Fruit fly (Drosophila melanogaster) whole organism, embryonic: Measurements from ENCODE around the gene Helz.

ENCODE experiments used
- Adf1 ChIP-seq: fragments of 200-800 bp; sonication (Bioruptor generic); IDR thresholded peaks from 2 replicates; pipeline ENCODE4 v1.3.6; 2022; ENCODE audit warnings: missing biosample characterization, missing genetic modification characterization
- Aef1 ChIP-seq: fragments of 200-800 bp; sonication (Bioruptor generic); IDR thresholded peaks from 3 replicates; pipeline ENCODE4 v1.3.6; 2022; ENCODE audit warnings: missing biosample characterization, missing genetic modification characterization
- C15 ChIP-seq: fragments of 200-800 bp; sonication (Bioruptor generic); IDR thresholded peaks from 3 replicates; pipeline ENCODE4 v1.3.6; 2022; ENCODE audit warnings: missing biosample characterization, missing genetic modification characterization
- CG10959 ChIP-seq: fragments of 200-800 bp; sonication (Bioruptor generic); IDR thresholded peaks from 2 replicates; pipeline ENCODE4 v1.3.6; 2022; ENCODE audit warnings: missing biosample characterization, missing genetic modification characterization
- CG11695 ChIP-seq: fragments of 200-800 bp; sonication (Bioruptor generic); IDR thresholded peaks from 3 replicates; pipeline ENCODE4 v1.3.6; 2022; ENCODE audit warnings: missing biosample characterization, missing genetic modification characterization
- CG13894 ChIP-seq: fragments of 200-800 bp; sonication (Bioruptor generic); optimal IDR thresholded peaks from 3 replicates; lab custom pipeline; 2018; ENCODE audit warnings: missing biosample characterization, mild to moderate bottlenecking, missing genetic modification characterization, moderate library complexity
- CG18011 ChIP-seq: fragments of 200-800 bp; sonication (Bioruptor generic); optimal IDR thresholded peaks from 2 replicates; lab custom pipeline; 2017; ENCODE audit warnings: missing biosample characterization, missing genetic modification characterization, mild to moderate bottlenecking, moderate library complexity, missing genotype
- CG2889 ChIP-seq: fragments of 200-800 bp; sonication (Bioruptor generic); IDR thresholded peaks from 3 replicates; pipeline ENCODE4 v1.3.6; 2022; ENCODE audit warnings: missing biosample characterization, missing genetic modification characterization
- CG31441 ChIP-seq: fragments of 200-800 bp; sonication (Bioruptor generic); IDR thresholded peaks from 2 replicates; pipeline ENCODE4 v1.3.6; 2022; ENCODE audit warnings: missing biosample characterization, missing genetic modification characterization
- CG32767 ChIP-seq: fragments of 200-800 bp; sonication (Bioruptor generic); IDR thresholded peaks from 2 replicates; pipeline ENCODE4 v1.3.6; 2022; ENCODE audit warnings: missing biosample characterization, missing genetic modification characterization
- CG34224 ChIP-seq: fragments of 200-800 bp; sonication (Bioruptor generic); IDR thresholded peaks from 3 replicates; pipeline ENCODE4 v1.3.6; 2022; ENCODE audit warnings: missing biosample characterization, missing genetic modification characterization; ENCODE audit not compliant: partially characterized antibody
- CG34376 ChIP-seq: fragments of 200-800 bp; sonication (Bioruptor generic); optimal IDR thresholded peaks from 2 replicates; lab custom pipeline; 2018; ENCODE audit warnings: missing biosample characterization, mild to moderate bottlenecking, missing genetic modification characterization
- CG34422 ChIP-seq: fragments of 200-800 bp; sonication (Bioruptor generic); IDR thresholded peaks from 3 replicates; pipeline ENCODE4 v1.3.6; 2022; ENCODE audit warnings: missing biosample characterization, missing genetic modification characterization
- CG6654 ChIP-seq: fragments of 200-800 bp; sonication (Bioruptor generic); optimal IDR thresholded peaks from 2 replicates; lab custom pipeline; 2017; ENCODE audit warnings: missing biosample characterization, mild to moderate bottlenecking, missing genetic modification characterization
- CG8281 ChIP-seq: fragments of 200-800 bp; sonication (Bioruptor generic); optimal IDR thresholded peaks from 2 replicates; lab custom pipeline; 2018; ENCODE audit warnings: missing biosample characterization, mild to moderate bottlenecking, missing genetic modification characterization, moderate library complexity
- CG9437 ChIP-seq: fragments of 200-800 bp; sonication (Bioruptor generic); optimal IDR thresholded peaks from 2 replicates; lab custom pipeline; 2018; ENCODE audit warnings: missing biosample characterization, mild to moderate bottlenecking, missing genetic modification characterization
- Dll ChIP-seq: fragments of 200-800 bp; sonication (Bioruptor generic); IDR thresholded peaks from 4 replicates; pipeline ENCODE4 v1.3.6; 2022; ENCODE audit warnings: missing biosample characterization, missing genetic modification characterization; ENCODE audit not compliant: partially characterized antibody
- Doc2 ChIP-seq: fragments of 200-800 bp; sonication (Bioruptor generic); IDR thresholded peaks from 2 replicates; pipeline ENCODE4 v1.3.6; 2022; ENCODE audit warnings: missing biosample characterization, missing genetic modification characterization
- Fer3 ChIP-seq: fragments of 200-800 bp; sonication (Bioruptor generic); optimal IDR thresholded peaks from 2 replicates; lab custom pipeline; 2018; ENCODE audit warnings: missing biosample characterization, mild to moderate bottlenecking, missing genetic modification characterization, moderate library complexity
- HHEX ChIP-seq: fragments of 200-800 bp; sonication (Bioruptor generic); optimal IDR thresholded peaks from 3 replicates; lab custom pipeline; 2017; ENCODE audit warnings: missing biosample characterization, mild to moderate bottlenecking, missing genetic modification characterization, missing genetic modification reagents
- HmgZ ChIP-seq: fragments of 200-800 bp; sonication (Bioruptor generic); optimal IDR thresholded peaks from 2 replicates; lab custom pipeline; 2018; ENCODE audit warnings: missing biosample characterization, mild to moderate bottlenecking, missing genetic modification characterization
- Lhr ChIP-seq: fragments of 200-800 bp; sonication (Bioruptor generic); optimal IDR thresholded peaks from 3 replicates; lab custom pipeline; 2017; ENCODE audit warnings: mild to moderate bottlenecking, missing biosample characterization, missing genetic modification reagents, missing genetic modification characterization
- Max ChIP-seq: fragments of 200-800 bp; sonication (Bioruptor generic); optimal IDR thresholded peaks from 2 replicates; lab custom pipeline; 2016; ENCODE audit warnings: missing biosample characterization, mild to moderate bottlenecking, missing genetic modification characterization
- NK7.1 ChIP-seq: fragments of 200-800 bp; sonication (Bioruptor generic); optimal IDR thresholded peaks from 3 replicates; lab custom pipeline; 2016; ENCODE audit warnings: missing biosample characterization, missing genetic modification characterization
- Nf-YA ChIP-seq: fragments of 200-800 bp; sonication (Bioruptor generic); IDR thresholded peaks from 2 replicates; pipeline ENCODE4 v1.3.6; 2022; ENCODE audit warnings: missing biosample characterization, missing genetic modification characterization
- Rx ChIP-seq: fragments of 200-800 bp; sonication (Bioruptor generic); IDR thresholded peaks from 2 replicates; pipeline ENCODE4 v1.3.6; 2022; ENCODE audit warnings: missing biosample characterization, missing genetic modification characterization
- Trl ChIP-seq, 3 experiments: fragments of >200 bp in 2 of 3; fragments of 200-800 bp in 1 of 3; sonication (Bioruptor generic) in 1 of 3; optimal IDR thresholded peaks; 2 replicates in 1 of 3; 3 replicates in 2 of 3; lab custom pipeline; 2016 to 2017; ENCODE audit warnings: missing biosample characterization in 1 of 3, missing genetic modification characterization in 1 of 3
- aop ChIP-seq: fragments of 200-800 bp; sonication (Bioruptor generic); IDR thresholded peaks from 2 replicates; pipeline ENCODE4 v1.3.6; 2022; ENCODE audit warnings: missing biosample characterization, missing genetic modification characterization
- btn ChIP-seq: fragments of 200-800 bp; sonication (Bioruptor generic); optimal IDR thresholded peaks from 2 replicates; lab custom pipeline; 2016; ENCODE audit warnings: missing biosample characterization, missing genetic modification characterization
- corto ChIP-seq: fragments of 200-800 bp; sonication (Bioruptor generic); optimal IDR thresholded peaks from 2 replicates; lab custom pipeline; 2016; ENCODE audit warnings: missing biosample characterization, mild to moderate bottlenecking, missing genetic modification characterization, moderate library complexity
- crc ChIP-seq: fragments of 200-800 bp; sonication (Bioruptor generic); optimal IDR thresholded peaks from 2 replicates; lab custom pipeline; 2016; ENCODE audit warnings: missing biosample characterization, missing genetic modification characterization
- crol ChIP-seq: fragments of 200-800 bp; sonication (Bioruptor generic); IDR thresholded peaks from 2 replicates; pipeline ENCODE4 v1.3.6; 2022; ENCODE audit warnings: missing biosample characterization, missing genetic modification characterization
- emc ChIP-seq: fragments of 200-800 bp; sonication (Bioruptor generic); optimal IDR thresholded peaks from 2 replicates; lab custom pipeline; 2016; ENCODE audit warnings: missing biosample characterization, missing genetic modification characterization
- gfzf ChIP-seq: fragments of 200-800 bp; sonication (Bioruptor generic); optimal IDR thresholded peaks from 2 replicates; lab custom pipeline; 2016; ENCODE audit warnings: missing biosample characterization, mild to moderate bottlenecking, missing genetic modification characterization, moderate library complexity
- gro ChIP-seq: fragments of 200-800 bp; sonication (Bioruptor generic); optimal IDR thresholded peaks from 2 replicates; lab custom pipeline; 2016; ENCODE audit warnings: missing biosample characterization, missing genetic modification characterization
- gsb-n ChIP-seq: fragments of 200-800 bp; sonication (Bioruptor generic); optimal IDR thresholded peaks from 3 replicates; lab custom pipeline; 2018; ENCODE audit warnings: missing biosample characterization, mild to moderate bottlenecking, missing genetic modification characterization
- her ChIP-seq: fragments of 200-800 bp; sonication (Bioruptor generic); optimal IDR thresholded peaks from 2 replicates; lab custom pipeline; 2016; ENCODE audit warnings: missing biosample characterization, missing genetic modification characterization
- inv ChIP-seq: fragments of 200-800 bp; sonication (Bioruptor generic); IDR thresholded peaks from 2 replicates; pipeline ENCODE4 v1.3.6; 2022; ENCODE audit warnings: missing biosample characterization, missing genetic modification characterization; ENCODE audit not compliant: partially characterized antibody
- knrl ChIP-seq: fragments of 200-800 bp; sonication (Bioruptor generic); IDR thresholded peaks from 3 replicates; pipeline ENCODE4 v1.3.6; 2022; ENCODE audit warnings: missing biosample characterization, missing genetic modification characterization; ENCODE audit not compliant: partially characterized antibody
- mirr ChIP-seq: fragments of 200-800 bp; sonication (Bioruptor generic); optimal IDR thresholded peaks from 3 replicates; lab custom pipeline; 2018; ENCODE audit warnings: missing biosample characterization, mild to moderate bottlenecking, missing genetic modification characterization
- pho ChIP-seq: fragments of 200-800 bp; sonication (Bioruptor generic); optimal IDR thresholded peaks from 2 replicates; lab custom pipeline; 2016; ENCODE audit warnings: missing biosample characterization, missing genetic modification characterization
- repo ChIP-seq: fragments of 200-800 bp; sonication (Bioruptor generic); optimal IDR thresholded peaks from 2 replicates; lab custom pipeline; 2016; ENCODE audit warnings: missing biosample characterization, missing genetic modification characterization
- sens-2 ChIP-seq: fragments of 200-800 bp; sonication (Bioruptor generic); IDR thresholded peaks from 2 replicates; pipeline ENCODE4 v1.3.6; 2022; ENCODE audit warnings: missing biosample characterization, missing genetic modification characterization
- so ChIP-seq: fragments of 200-800 bp; sonication (Bioruptor generic); IDR thresholded peaks from 3 replicates; pipeline ENCODE4 v1.3.6; 2022; ENCODE audit warnings: missing biosample characterization, missing genetic modification characterization
- tap ChIP-seq: fragments of 200-800 bp; optimal IDR thresholded peaks from 3 replicates; lab custom pipeline; 2019; ENCODE audit warnings: missing biosample characterization, mild to moderate bottlenecking, missing genetic modification characterization, moderate library complexity
- tll ChIP-seq, 2 experiments: fragments of 200-800 bp in 1 of 2; fragments of >200 bp in 1 of 2; sonication (Bioruptor generic) in 1 of 2; optimal IDR thresholded peaks; 2 replicates each; lab custom pipeline; 2017 to 2019; ENCODE audit warnings: missing biosample characterization in 2 of 2, missing genetic modification characterization in 2 of 2, mild to moderate bottlenecking in 1 of 2, moderate library complexity in 1 of 2
- unc-4 ChIP-seq: fragments of 200-800 bp; sonication (Bioruptor generic); IDR thresholded peaks from 2 replicates; pipeline ENCODE4 v1.3.6; 2022; ENCODE audit warnings: missing biosample characterization, missing genetic modification characterization; ENCODE audit not compliant: partially characterized antibody
- wdn ChIP-seq: fragments of 200-800 bp; sonication (Bioruptor generic); IDR thresholded peaks from 2 replicates; pipeline ENCODE4 v1.3.6; 2022; ENCODE audit warnings: missing biosample characterization, missing genetic modification characterization

Helz gene

DNA sequence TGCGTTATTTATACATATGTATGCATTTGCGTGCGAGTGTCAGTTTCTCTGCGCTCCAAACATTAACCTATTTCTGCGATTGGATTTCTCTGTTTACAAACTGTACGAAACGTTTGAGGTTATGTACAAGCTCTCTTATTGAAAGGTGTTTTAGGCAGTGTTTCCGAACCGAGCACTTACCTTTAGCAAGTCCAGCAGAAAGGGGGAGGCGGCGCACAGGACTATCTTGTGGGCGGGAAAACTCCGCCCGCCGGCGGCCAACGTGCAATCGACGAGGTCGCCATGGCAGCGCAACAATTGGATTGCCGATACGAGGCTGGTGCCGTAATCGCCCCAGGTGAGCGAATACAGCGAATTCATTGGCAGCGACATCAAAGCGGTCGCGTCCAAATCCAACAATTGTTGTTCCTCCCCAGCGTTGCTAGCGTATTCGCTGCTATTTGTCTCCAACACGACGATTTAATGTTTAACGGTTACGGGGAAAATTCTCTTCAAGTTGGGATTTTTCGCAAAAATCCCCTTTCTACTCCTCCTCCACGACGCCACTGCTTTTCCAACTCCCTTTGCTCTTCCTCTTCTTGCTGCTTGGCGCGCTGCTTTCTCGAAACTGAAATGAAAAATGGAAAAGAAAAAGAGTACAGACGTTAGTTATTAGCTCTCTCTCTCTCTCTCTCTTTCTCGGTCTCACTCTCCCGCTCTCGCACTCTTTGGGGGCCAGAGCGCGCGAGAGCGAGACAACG lies 32.8 kb upstream of the Helz start (continued):
- peak in 1 of 2 experiments; percentile 96 for TF ChIP-seq Trl (optimal IDR thresholded peaks at IDR 0.05; lab: Kevin White, UChicago)
- TF ChIP-seq Trl (GFP tag; optimal IDR thresholded peaks at IDR 0.05; lab: Kevin White, UChicago) = peak; percentile 90
- TF ChIP-seq CG8281 = peak; percentile 47
- TF ChIP-seq gsb-n (tag; lab: Kevin White, UChicago) = peak; percentile 46
- TF ChIP-seq CG10959 (GFP tag; lab: Robert Waterston, UW) = peak; percentile 55; the same call in 1 of the 2 replicates
- TF ChIP-seq CG9437 (GFP tag; lab: Kevin White, UChicago) = peak; percentile 66
- peak; percentile 73 for TF ChIP-seq CG6654
- peak; percentile 89 for TF ChIP-seq wdn (GFP tag; lab: Robert Waterston, UW)
- TF ChIP-seq CG18011 = peak; percentile 74
- TF ChIP-seq unc-4 (GFP tag; lab: Robert Waterston, UW) = no peak
- no peak for TF ChIP-seq tll (GFP tag; optimal IDR thresholded peaks at IDR 0.05; lab: Kevin White, UChicago)
- TF ChIP-seq tap (tag; lab: Kevin White, UChicago) = peak; percentile 54
- peak; percentile 89 for TF ChIP-seq Aef1 (GFP tag; lab: Robert Waterston, UW)
- no peak; the same call in none of the 2 replicates for TF ChIP-seq Doc2 (GFP tag; lab: Robert Waterston, UW)
- TF ChIP-seq gro = peak; percentile 91
- peak; percentile 79 for TF ChIP-seq CG31441 (GFP tag; lab: Robert Waterston, UW)
- TF ChIP-seq CG2889 (GFP tag; lab: Robert Waterston, UW) = peak; percentile 90
- peak; percentile 25; the same call in 1 of the 3 replicates for TF ChIP-seq knrl (GFP tag; lab: Robert Waterston, UW)
- no peak for TF ChIP-seq gfzf (GFP tag; lab: Kevin White, UChicago)
- TF ChIP-seq her (GFP tag; lab: Kevin White, UChicago) = peak; percentile 93
- TF ChIP-seq HmgZ (tag; lab: Kevin White, UChicago) = peak; percentile 92
- peak; percentile 79; the same call in 1 of the 2 replicates for TF ChIP-seq CG32767 (GFP tag; lab: Robert Waterston, UW)
- peak; percentile 81 for TF ChIP-seq corto (GFP tag; lab: Kevin White, UChicago)
- peak; percentile 93 for TF ChIP-seq so (GFP tag; lab: Robert Waterston, UW)
- TF ChIP-seq Fer3 = peak; percentile 88
- TF ChIP-seq sens-2 (GFP tag; lab: Robert Waterston, UW) = peak; percentile 86
- TF ChIP-seq crc = peak; percentile 70
- peak; percentile 84 for TF ChIP-seq NK7.1 (GFP tag; lab: Kevin White, UChicago)
- TF ChIP-seq aop (GFP tag; lab: Robert Waterston, UW) = peak; percentile 66; the same call in 1 of the 2 replicates
- TF ChIP-seq inv (GFP tag; lab: Robert Waterston, UW) = no peak; the same call in 1 of the 2 replicates
- TF ChIP-seq CG13894 (tag; lab: Kevin White, UChicago) = peak; percentile 66
- peak; percentile 38 for TF ChIP-seq Max (GFP tag; lab: Kevin White, UChicago)
- peak; percentile 73 for TF ChIP-seq btn
- no peak for TF ChIP-seq CG34376 (GFP tag; lab: Kevin White, UChicago)
- TF ChIP-seq Nf-YA (GFP tag; lab: Robert Waterston, UW) = peak; percentile 84
- TF ChIP-seq Dll = 0 out of 4 replicates have a peak, but pooled peaks have one; percentile 29
- TF ChIP-seq CG34224 (GFP tag; lab: Robert Waterston, UW) = peak; percentile 36; the same call in 2 of the 3 replicates
- TF ChIP-seq C15 (GFP tag; lab: Robert Waterston, UW) = peak; percentile 88
- peak; percentile 88 for TF ChIP-seq emc (GFP tag; lab: Kevin White, UChicago)
- TF ChIP-seq Lhr = no peak
- peak; percentile 93 for TF ChIP-seq CG34422 (GFP tag; lab: Robert Waterston, UW)
- peak; percentile 88 for TF ChIP-seq Rx
- TF ChIP-seq mirr = peak; percentile 71
- TF ChIP-seq CG11695 (GFP tag; lab: Robert Waterston, UW) = peak; percentile 87
- TF ChIP-seq pho (GFP tag; lab: Kevin White, UChicago) = peak; percentile 95
- TF ChIP-seq Adf1 (GFP tag; lab: Robert Waterston, UW) = peak; percentile 80
- peak; percentile 70 for TF ChIP-seq crol (GFP tag; lab: Robert Waterston, UW)
- TF ChIP-seq repo = peak; percentile 88
- peak; percentile 89 for TF ChIP-seq HHEX (GFP tag; lab: Kevin White, UChicago)
